Worm (Caenorhabditis elegans): ENCODE results near the gene crn-3.

crn-3 gene

ce11 chrII:10558962-10559415 is 28.9 kb upstream of the crn-3 start:
- TF ChIP-seq blmp-1 (tag; optimal IDR thresholded peaks at IDR 0.05) (no peak), tbx-8 (GFP tag; optimal IDR thresholded peaks at IDR 0.05) (no peak), nhr-76 (tag; optimal IDR thresholded peaks at IDR 0.05) (no peak), ceh-39 (tag; optimal IDR thresholded peaks at IDR 0.05) (no peak), zip-8 (tag; optimal IDR thresholded peaks at IDR 0.05) (no peak), unc-39 (tag; optimal IDR thresholded peaks at IDR 0.05) (no peak), unc-120 (tag; optimal IDR thresholded peaks at IDR 0.05; ENCODE audit: poor library complexity, severe bottlenecking) (no peak), ces-1 (GFP tag; optimal IDR thresholded peaks at IDR 0.05) (no peak), unc-62 (GFP tag; optimal IDR thresholded peaks at IDR 0.05) (no peak), flh-1 (GFP tag; optimal IDR thresholded peaks at IDR 0.05) (no peak), ceh-83 (GFP tag; optimal IDR thresholded peaks at IDR 0.05) (no peak), M03D4.4 (tag; optimal IDR thresholded peaks at IDR 0.05) (no peak), mep-1 (tag; optimal IDR thresholded peaks at IDR 0.05) (no peak), lsy-2 (tag; optimal IDR thresholded peaks at IDR 0.05) (no peak), drap-1 (GFP tag; optimal IDR thresholded peaks at IDR 0.05) (no peak), bed-3 (GFP tag; optimal IDR thresholded peaks at IDR 0.05) (no peak), hlh-1 (tag; optimal IDR thresholded peaks at IDR 0.05) (no peak), nhr-12 (tag; optimal IDR thresholded peaks at IDR 0.05) (no peak), lin-13 (tag; optimal IDR thresholded peaks at IDR 0.05) (no peak), elt-3 (tag; optimal IDR thresholded peaks at IDR 0.05) (no peak)

- no peak for TF ChIP-seq tbx-8 (GFP tag; optimal IDR thresholded peaks at IDR 0.05)
- no peak for TF ChIP-seq nhr-12 (tag; optimal IDR thresholded peaks at IDR 0.05)
- TF ChIP-seq blmp-1 (tag; optimal IDR thresholded peaks at IDR 0.05) = no peak
- no peak for TF ChIP-seq lin-13 (tag; optimal IDR thresholded peaks at IDR 0.05)
- TF ChIP-seq bed-3 (GFP tag; optimal IDR thresholded peaks at IDR 0.05) = no peak
- TF ChIP-seq flh-1 (GFP tag; optimal IDR thresholded peaks at IDR 0.05) = no peak
- TF ChIP-seq sem-2 (GFP tag; optimal IDR thresholded peaks at IDR 0.05) = no peak
- no peak for TF ChIP-seq ces-1 (GFP tag; optimal IDR thresholded peaks at IDR 0.05)
- TF ChIP-seq drap-1 (GFP tag; optimal IDR thresholded peaks at IDR 0.05) = no peak
- no peak for TF ChIP-seq M03D4.4 (tag; optimal IDR thresholded peaks at IDR 0.05)
- no peak for TF ChIP-seq hlh-1 (tag; optimal IDR thresholded peaks at IDR 0.05)
- no peak for TF ChIP-seq cnd-1 (tag; optimal IDR thresholded peaks at IDR 0.05)
- no peak for TF ChIP-seq ham-2 (GFP tag; optimal IDR thresholded peaks at IDR 0.05)
- no peak for TF ChIP-seq unc-39 (tag; optimal IDR thresholded peaks at IDR 0.05)
- TF ChIP-seq ztf-11 (tag; optimal IDR thresholded peaks at IDR 0.05) = no peak
- no peak for TF ChIP-seq nhr-76 (tag; optimal IDR thresholded peaks at IDR 0.05)
- TF ChIP-seq ceh-39 (tag; optimal IDR thresholded peaks at IDR 0.05) = no peak
- TF ChIP-seq ceh-83 (GFP tag; optimal IDR thresholded peaks at IDR 0.05) = no peak
- TF ChIP-seq unc-62 (GFP tag; optimal IDR thresholded peaks at IDR 0.05) = no peak
Measured at ce11 chrII:10559671-10560184, 28.1 kb upstream of the crn-3 start.

ce11 chrII:10563368-10563767 is 24.5 kb upstream of the crn-3 start, which contains the start of gene cdc-48.1:
Gene cdc-48.1, minus strand, starts transcription at chrII:10563407.
- TF ChIP-seq unc-62 (GFP tag; optimal IDR thresholded peaks at IDR 0.05) = peak; percentile 97
- TF ChIP-seq ceh-39 (tag; optimal IDR thresholded peaks at IDR 0.05) = peak; percentile 99
- TF ChIP-seq M03D4.4 (tag; optimal IDR thresholded peaks at IDR 0.05) = peak; percentile 92
- no peak for TF ChIP-seq zip-8 (tag; optimal IDR thresholded peaks at IDR 0.05)
- TF ChIP-seq lsy-2 (tag; optimal IDR thresholded peaks at IDR 0.05) = peak; percentile 95
- TF ChIP-seq snpc-4 (tag; optimal IDR thresholded peaks at IDR 0.05) = no peak
- peak; percentile 89 for TF ChIP-seq mls-2 (tag; optimal IDR thresholded peaks at IDR 0.05)
- peak; percentile 80 for TF ChIP-seq ztf-11 (tag; optimal IDR thresholded peaks at IDR 0.05)
- TF ChIP-seq bed-3 (GFP tag; optimal IDR thresholded peaks at IDR 0.05) = peak; percentile 63
- TF ChIP-seq flh-1 (GFP tag; optimal IDR thresholded peaks at IDR 0.05) = peak; percentile 49
- peak; percentile 87 for TF ChIP-seq ceh-43 (GFP tag; optimal IDR thresholded peaks at IDR 0.05)
- peak; percentile 88 for TF ChIP-seq ceh-83 (GFP tag; optimal IDR thresholded peaks at IDR 0.05)
- peak; percentile 100 for TF ChIP-seq nhr-237 (tag; optimal IDR thresholded peaks at IDR 0.05)
- TF ChIP-seq sem-2 (GFP tag; optimal IDR thresholded peaks at IDR 0.05) = peak; percentile 30
- TF ChIP-seq blmp-1 (tag; optimal IDR thresholded peaks at IDR 0.05) = peak; percentile 79
- TF ChIP-seq tbx-8 (GFP tag; optimal IDR thresholded peaks at IDR 0.05) = peak; percentile 72
- TF ChIP-seq nhr-76 (tag; optimal IDR thresholded peaks at IDR 0.05) = no peak
- peak; percentile 37 for TF ChIP-seq lin-32 (GFP tag; optimal IDR thresholded peaks at IDR 0.05)
- TF ChIP-seq elt-1 (tag; optimal IDR thresholded peaks at IDR 0.05; ENCODE audit: borderline replicate concordance, insufficient read depth) = peak; percentile 68
- peak; percentile 85 for TF ChIP-seq elt-3 (tag; optimal IDR thresholded peaks at IDR 0.05)
- TF ChIP-seq mep-1 (tag; optimal IDR thresholded peaks at IDR 0.05) = peak; percentile 100
- peak; percentile 97 for TF ChIP-seq sptf-1 (tag; optimal IDR thresholded peaks at IDR 0.05)
- TF ChIP-seq pha-4 (tag; optimal IDR thresholded peaks at IDR 0.05) = peak; percentile 98
- peak; percentile 87 for TF ChIP-seq nhr-28 (tag; optimal IDR thresholded peaks at IDR 0.05)
- TF ChIP-seq nhr-2 (tag; optimal IDR thresholded peaks at IDR 0.05) = peak; percentile 74
- TF ChIP-seq unc-120 (tag; optimal IDR thresholded peaks at IDR 0.05; ENCODE audit: poor library complexity, severe bottlenecking) = peak; percentile 91
- peak; percentile 36 for TF ChIP-seq unc-39 (tag; optimal IDR thresholded peaks at IDR 0.05)
- peak; percentile 100 for TF ChIP-seq lin-13 (tag; optimal IDR thresholded peaks at IDR 0.05)
- peak; percentile 84 for TF ChIP-seq ham-2 (GFP tag; optimal IDR thresholded peaks at IDR 0.05)
- TF ChIP-seq nhr-12 (tag; optimal IDR thresholded peaks at IDR 0.05) = peak; percentile 68
- TF ChIP-seq drap-1 (GFP tag; optimal IDR thresholded peaks at IDR 0.05) = peak; percentile 92
- TF ChIP-seq ces-1 (GFP tag; optimal IDR thresholded peaks at IDR 0.05) = peak; percentile 98
- TF ChIP-seq cnd-1 (tag; optimal IDR thresholded peaks at IDR 0.05) = peak; percentile 96
- peak; percentile 84 for TF ChIP-seq mab-5 (tag; optimal IDR thresholded peaks at IDR 0.05)
- peak; percentile 88 for TF ChIP-seq hlh-1 (tag; optimal IDR thresholded peaks at IDR 0.05)
